Fruit fly (Drosophila melanogaster): ENCODE data around the gene CG6073.
A peak's percentile ranks its signal among the peaks of the same experiment; 100 is the strongest.

The CG6073 gene

DNA sequence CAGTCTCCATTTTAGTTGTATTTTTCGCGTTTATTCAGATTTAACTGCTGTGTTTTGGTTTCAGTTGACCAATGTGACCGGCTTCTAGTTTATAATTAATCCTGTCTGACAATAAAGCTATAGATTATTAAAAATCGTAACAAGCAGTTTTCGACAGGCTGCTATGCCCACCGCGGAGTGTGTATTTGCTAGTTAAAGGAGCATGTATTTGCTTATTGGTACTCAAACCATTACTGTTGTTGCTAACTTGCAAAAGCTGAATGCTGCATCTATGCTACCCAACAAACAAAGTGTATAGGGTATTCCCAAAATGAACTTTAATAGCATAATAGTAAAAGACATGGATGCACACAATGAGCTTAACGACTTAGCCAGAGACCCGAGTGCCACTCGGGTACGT, at the start of gene CG6073 (continued):
- TF ChIP-seq Dref (GFP tag; IDR thresholded peaks at IDR 0.05) (peak; percentile 62), CG13624 (GFP tag; optimal IDR thresholded peaks at IDR 0.05) (peak; percentile 69), CG3847 (GFP tag; IDR thresholded peaks at IDR 0.05) (peak; percentile 81), peb (GFP tag; IDR thresholded peaks at IDR 0.05) (0 out of 2 replicates have a peak, but pooled peaks have one; percentile 8), CG10147 (GFP tag; optimal IDR thresholded peaks at IDR 0.05) (peak; percentile 33), stwl (tag; optimal IDR thresholded peaks at IDR 0.05) (peak; percentile 98), dan (GFP tag; IDR thresholded peaks at IDR 0.05) (no peak), nau (GFP tag; optimal IDR thresholded peaks at IDR 0.05) (no peak), CG1602 (GFP tag; optimal IDR thresholded peaks at IDR 0.05) (peak; percentile 95), emc (GFP tag; optimal IDR thresholded peaks at IDR 0.05) (peak; percentile 34), shn (GFP tag; optimal IDR thresholded peaks at IDR 0.05) (peak; percentile 66), CG16779 (GFP tag; IDR thresholded peaks at IDR 0.05) (no peak), Ets97D (GFP tag; optimal IDR thresholded peaks at IDR 0.05) (peak; percentile 94), so (GFP tag; IDR thresholded peaks at IDR 0.05) (0 out of 3 replicates have a peak, but pooled peaks have one; percentile 36), Fer3 (tag; optimal IDR thresholded peaks at IDR 0.05) (peak; percentile 45), CG15601 (tag; optimal IDR thresholded peaks at IDR 0.05) (peak; percentile 68), rib (GFP tag; IDR thresholded peaks at IDR 0.05) (no peak), luna (GFP tag; optimal IDR thresholded peaks at IDR 0.05) (peak; percentile 64), tgo (GFP tag; IDR thresholded peaks at IDR 0.05) (peak; percentile 31; the same call in 1 of the 3 replicates), CG8359 (GFP tag; optimal IDR thresholded peaks at IDR 0.05; ENCODE audit: borderline replicate concordance) (no peak), twi (tag; optimal IDR thresholded peaks at IDR 0.05) (no peak), CG33213 (GFP tag; optimal IDR thresholded peaks at IDR 0.05) (peak; percentile 95), Blimp-1 (GFP tag; optimal IDR thresholded peaks at IDR 0.05) (no peak), zfh1 (GFP tag; IDR thresholded peaks at IDR 0.05) (peak; percentile 51; the same call in 2 of the 3 replicates)

DNA sequence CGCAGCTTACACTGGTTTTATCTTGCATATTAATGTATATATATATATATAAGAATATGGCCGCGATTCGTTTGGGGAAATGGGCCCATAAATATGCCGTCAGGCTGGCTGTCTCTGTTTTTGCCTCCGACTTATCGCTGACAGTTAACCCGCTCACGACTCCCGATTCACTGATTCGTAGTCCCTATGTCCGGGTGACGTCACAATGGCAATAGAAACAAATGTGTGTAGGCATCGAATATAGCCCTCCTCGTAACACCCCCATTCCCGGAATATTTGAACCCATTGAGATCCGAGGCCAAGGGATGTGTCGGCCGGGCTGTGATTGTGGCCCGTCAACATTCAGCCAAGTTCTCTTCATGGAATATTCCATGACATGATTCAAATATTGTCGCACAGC, 48.9 kb upstream of the CG6073 start:
- peak; percentile 93 for TF ChIP-seq CG13894 (tag; optimal IDR thresholded peaks at IDR 0.05)
- TF ChIP-seq gcm (GFP tag; optimal IDR thresholded peaks at IDR 0.05), result no peak

DNA sequence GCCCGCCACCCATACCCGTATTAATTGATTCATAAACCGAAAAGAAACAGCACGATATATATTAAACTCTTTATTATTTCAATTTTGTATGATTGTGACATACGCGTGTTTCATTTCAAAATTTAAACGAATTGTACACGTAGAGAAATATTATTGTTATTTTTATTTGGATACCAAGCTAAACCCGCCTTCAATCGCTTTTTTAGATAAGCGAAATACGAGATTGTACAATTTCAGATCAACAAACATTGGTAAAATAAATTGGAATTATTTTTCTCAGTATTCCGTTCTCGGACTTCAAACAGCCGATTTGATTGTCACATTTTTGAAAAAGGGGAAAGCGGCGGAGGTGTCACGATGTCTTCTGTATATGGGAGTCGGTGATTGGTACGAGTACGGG, 46.4 kb upstream of the CG6073 start:
- no peak for TF ChIP-seq CHES-1-like (GFP tag; optimal IDR thresholded peaks at IDR 0.05)
- peak; percentile 51 for TF ChIP-seq az2 (GFP tag; optimal IDR thresholded peaks at IDR 0.05)
- peak; percentile 37; the same call in 1 of the 2 replicates for TF ChIP-seq CG32532 (GFP tag; IDR thresholded peaks at IDR 0.05)
- peak; percentile 26 for TF ChIP-seq CG7556 (GFP tag; optimal IDR thresholded peaks at IDR 0.05)
- peak; percentile 43 for TF ChIP-seq Xrp1 (GFP tag; IDR thresholded peaks at IDR 0.05)
- TF ChIP-seq Trl (optimal IDR thresholded peaks at IDR 0.05), result no peak
- TF ChIP-seq Trl (GFP tag; optimal IDR thresholded peaks at IDR 0.05), result peak; percentile 13
- TF ChIP-seq CG10366 (GFP tag; IDR thresholded peaks at IDR 0.05), result peak; percentile 59; the same call in 1 of the 2 replicates
- no peak for TF ChIP-seq btn (GFP tag; optimal IDR thresholded peaks at IDR 0.05)
- peak; percentile 6 for TF ChIP-seq chn (GFP tag; optimal IDR thresholded peaks at IDR 0.05)
- no peak for TF ChIP-seq CG4328 (GFP tag; optimal IDR thresholded peaks at IDR 0.05)
- no peak for TF ChIP-seq Sin3A (optimal IDR thresholded peaks at IDR 0.05)
- peak; percentile 8 for TF ChIP-seq Side (GFP tag; optimal IDR thresholded peaks at IDR 0.05)
- TF ChIP-seq Atf-2 (GFP tag; optimal IDR thresholded peaks at IDR 0.05), result peak; percentile 8
- peak; percentile 16 for TF ChIP-seq CG5245 (GFP tag; optimal IDR thresholded peaks at IDR 0.05)
- TF ChIP-seq Xbp1 (GFP tag; optimal IDR thresholded peaks at IDR 0.05), result peak; percentile 66
- peak; percentile 48 for TF ChIP-seq Oli (tag; optimal IDR thresholded peaks at IDR 0.05)
- TF ChIP-seq ind (GFP tag; optimal IDR thresholded peaks at IDR 0.05), result peak; percentile 52
- peak; percentile 17 for TF ChIP-seq Meics (GFP tag; optimal IDR thresholded peaks at IDR 0.05)
- no peak for TF ChIP-seq abd-A (tag; optimal IDR thresholded peaks at IDR 0.05)
- TF ChIP-seq dysf (GFP tag; IDR thresholded peaks at IDR 0.05), result 0 out of 3 replicates have a peak, but pooled peaks have one; percentile 58
- peak; percentile 50; the same call in 2 of the 3 replicates for TF ChIP-seq otp (GFP tag; IDR thresholded peaks at IDR 0.05)
- TF ChIP-seq CG34224 (GFP tag; IDR thresholded peaks at IDR 0.05; ENCODE audit: partially characterized antibody), result no peak
- peak; percentile 44; the same call in 1 of the 2 replicates for TF ChIP-seq ap (GFP tag; IDR thresholded peaks at IDR 0.05)
- peak; percentile 34 for TF ChIP-seq HHEX (GFP tag; optimal IDR thresholded peaks at IDR 0.05)
